Fruit fly (Drosophila melanogaster) whole organism, wandering third instar larva: ENCODE data around the gene AstA-R1.
A peak's percentile ranks its signal among the peaks of the same experiment; 100 is the strongest.

Source experiments
- Abd-B ChIP-seq: fragments of >200 bp; optimal IDR thresholded peaks from 2 replicates; lab custom pipeline; 2017; ENCODE audit warnings: missing biosample characterization, missing genetic modification characterization
- CG32264 ChIP-seq: fragments of 200-800 bp; sonication (Bioruptor generic); optimal IDR thresholded peaks from 2 replicates; lab custom pipeline; 2016; ENCODE audit warnings: missing biosample characterization, missing genetic modification characterization
- CG9705 ChIP-seq: fragments of 200-800 bp; sonication (Bioruptor generic); optimal IDR thresholded peaks from 2 replicates; lab custom pipeline; 2018; ENCODE audit warnings: missing biosample characterization, mild to moderate bottlenecking, missing genetic modification characterization
- CrebA ChIP-seq: fragments of 200-800 bp; sonication (Bioruptor generic); optimal IDR thresholded peaks from 2 replicates; lab custom pipeline; 2016; ENCODE audit warnings: missing biosample characterization, mild to moderate bottlenecking, missing genetic modification characterization, borderline replicate concordance
- Dfd ChIP-seq: fragments of >200 bp; optimal IDR thresholded peaks from 2 replicates; lab custom pipeline; 2017; ENCODE audit warnings: missing biosample characterization, missing genetic modification characterization
- Dif ChIP-seq: fragments of 200-275, 200-300 bp; sonication (Bioruptor generic); optimal IDR thresholded peaks from 2 replicates; lab custom pipeline; 2018; ENCODE audit warnings: missing biosample characterization, missing genetic modification characterization; ENCODE audit not compliant: partially characterized antibody
- GATAd ChIP-seq: sonication (Bioruptor generic); optimal IDR thresholded peaks from 2 replicates; lab custom pipeline; 2016; ENCODE audit warnings: missing biosample characterization, missing genetic modification characterization
- HLH106 ChIP-seq: fragments of 200-800 bp; optimal IDR thresholded peaks from 3 replicates; lab custom pipeline; 2019; ENCODE audit warnings: missing biosample characterization, mild to moderate bottlenecking, missing genetic modification characterization, moderate library complexity
- Hnf4 ChIP-seq: fragments of 200-800 bp; sonication (Bioruptor generic); optimal IDR thresholded peaks from 2 replicates; lab custom pipeline; 2016; ENCODE audit warnings: missing biosample characterization, mild to moderate bottlenecking, missing genetic modification characterization
- Hr78 ChIP-seq: fragments of >200 bp; optimal IDR thresholded peaks from 2 replicates; lab custom pipeline; 2017; ENCODE audit warnings: missing biosample characterization, missing genetic modification characterization
- Hr83 ChIP-seq: fragments of 200-300 bp; sonication (Bioruptor generic); optimal IDR thresholded peaks from 2 replicates; lab custom pipeline; 2016; ENCODE audit warnings: missing biosample characterization, mild to moderate bottlenecking, missing genetic modification characterization, moderate library complexity; ENCODE audit not compliant: poor library complexity, severe bottlenecking
- Jra ChIP-seq: sonication (Bioruptor generic); optimal IDR thresholded peaks from 2 replicates; lab custom pipeline; 2016; ENCODE audit warnings: missing biosample characterization, missing genetic modification characterization
- Mio ChIP-seq: sonication (Bioruptor generic); optimal IDR thresholded peaks from 2 replicates; lab custom pipeline; 2016; ENCODE audit warnings: missing biosample characterization, missing genetic modification characterization
- Myc ChIP-seq: fragments of >200 bp; optimal IDR thresholded peaks from 2 replicates; lab custom pipeline; 2017
- N ChIP-seq: fragments of >200 bp; optimal IDR thresholded peaks from 2 replicates; lab custom pipeline; 2018; ENCODE audit warnings: missing biosample characterization, missing external identifiers, missing genetic modification characterization
- OdsH ChIP-seq: fragments of 200-800 bp; sonication (Bioruptor generic); optimal IDR thresholded peaks from 2 replicates; lab custom pipeline; 2016; ENCODE audit warnings: missing biosample characterization, mild to moderate bottlenecking, missing genetic modification characterization
- Rel ChIP-seq, 2 experiments: fragments of 200-800 bp; sonication (Bioruptor generic) in 1 of 2; optimal IDR thresholded peaks; 2 replicates in 1 of 2; 3 replicates in 1 of 2; lab custom pipeline; 2016 to 2019; ENCODE audit warnings: mild to moderate bottlenecking in 2 of 2, missing biosample characterization in 2 of 2, missing genetic modification characterization in 2 of 2, moderate library complexity in 1 of 2
- Sp1 ChIP-seq: fragments of 200-800 bp; sonication (Bioruptor generic); optimal IDR thresholded peaks from 3 replicates; lab custom pipeline; 2019; ENCODE audit warnings: missing biosample characterization, mild to moderate bottlenecking, missing genetic modification characterization, moderate library complexity
- Vsx2 ChIP-seq: fragments of 200-300, 225-300 bp; sonication (Bioruptor generic); optimal IDR thresholded peaks from 2 replicates; lab custom pipeline; 2018; ENCODE audit warnings: missing biosample characterization, missing genetic modification characterization; ENCODE audit not compliant: partially characterized antibody
- br ChIP-seq: fragments of 200-800 bp; sonication (Bioruptor generic); optimal IDR thresholded peaks from 2 replicates; lab custom pipeline; 2016; ENCODE audit warnings: missing biosample characterization, missing genetic modification characterization
- brk ChIP-seq: fragments of 200-800 bp; sonication (Bioruptor generic); optimal IDR thresholded peaks from 2 replicates; lab custom pipeline; 2016; ENCODE audit warnings: missing biosample characterization, mild to moderate bottlenecking, missing genetic modification characterization
- dl ChIP-seq, 2 experiments: fragments of 175-275, 200-275 bp in 1 of 2; fragments of 200-275 bp in 1 of 2; sonication (Bioruptor generic); optimal IDR thresholded peaks; lab custom pipeline; 2018; ENCODE audit warnings: mild to moderate bottlenecking in 2 of 2, missing biosample characterization in 2 of 2, missing genetic modification characterization in 2 of 2, moderate library complexity in 2 of 2; ENCODE audit not compliant: partially characterized antibody in 2 of 2, insufficient read depth in 1 of 2
- dmrt93B ChIP-seq: fragments of 200-800 bp; sonication (Bioruptor generic); optimal IDR thresholded peaks from 2 replicates; lab custom pipeline; 2018; ENCODE audit warnings: missing biosample characterization, mild to moderate bottlenecking, missing genetic modification characterization
- dsf ChIP-seq: sonication (Bioruptor generic); optimal IDR thresholded peaks from 2 replicates; lab custom pipeline; 2016; ENCODE audit warnings: missing biosample characterization, missing genetic modification characterization, borderline replicate concordance
- ey ChIP-seq: fragments of 200-800 bp; sonication (Bioruptor generic); optimal IDR thresholded peaks from 2 replicates; lab custom pipeline; 2016; ENCODE audit warnings: missing biosample characterization, missing genetic modification characterization
- foxo ChIP-seq, 2 experiments: fragments of 200-800 bp; sonication (Bioruptor generic); optimal IDR thresholded peaks; 2 replicates in 1 of 2; 3 replicates in 1 of 2; lab custom pipeline; 2016 to 2017; ENCODE audit warnings: missing biosample characterization in 2 of 2, missing genetic modification characterization in 2 of 2
- fru ChIP-seq: fragments of 200-800 bp; sonication (Bioruptor generic); optimal IDR thresholded peaks from 3 replicates; lab custom pipeline; 2016; ENCODE audit warnings: missing biosample characterization, mild to moderate bottlenecking, missing genetic modification characterization
- h ChIP-seq: fragments of 200-800 bp; sonication (Bioruptor generic); optimal IDR thresholded peaks from 3 replicates; lab custom pipeline; 2016; ENCODE audit warnings: missing biosample characterization, mild to moderate bottlenecking, missing genetic modification characterization
- jim ChIP-seq: fragments of 175-275, 200-325 bp; sonication (Bioruptor generic); optimal IDR thresholded peaks from 2 replicates; lab custom pipeline; 2016; ENCODE audit warnings: missing biosample characterization, mild to moderate bottlenecking, missing genetic modification characterization
- lola ChIP-seq: fragments of >200 bp; optimal IDR thresholded peaks from 2 replicates; lab custom pipeline; 2017; ENCODE audit warnings: missing biosample characterization, missing genetic modification characterization
- pan ChIP-seq: fragments of >200 bp; optimal IDR thresholded peaks from 2 replicates; lab custom pipeline; 2017
- psq ChIP-seq: fragments of 200-800 bp; sonication (Bioruptor generic); optimal IDR thresholded peaks from 3 replicates; lab custom pipeline; 2017; ENCODE audit warnings: missing biosample characterization, mild to moderate bottlenecking, missing genetic modification characterization, moderate library complexity
- rgr ChIP-seq: fragments of 200-800 bp; sonication (Bioruptor generic); optimal IDR thresholded peaks from 3 replicates; lab custom pipeline; 2016; ENCODE audit warnings: missing biosample characterization, mild to moderate bottlenecking, missing genetic modification characterization
- sage ChIP-seq: fragments of 200-800 bp; sonication (Bioruptor generic); optimal IDR thresholded peaks from 2 replicates; lab custom pipeline; 2016; ENCODE audit warnings: missing biosample characterization, mild to moderate bottlenecking, missing genetic modification characterization
- sv ChIP-seq: fragments of 200-800 bp; sonication (Bioruptor generic); optimal IDR thresholded peaks from 3 replicates; lab custom pipeline; 2016; ENCODE audit warnings: missing biosample characterization, missing genetic modification characterization
- tai ChIP-seq: sonication (Bioruptor generic); optimal IDR thresholded peaks from 2 replicates; lab custom pipeline; 2016; ENCODE audit warnings: missing biosample characterization, missing genetic modification characterization
- usp ChIP-seq: fragments of >200 bp; optimal IDR thresholded peaks from 2 replicates; lab custom pipeline; 2017; ENCODE audit warnings: missing biosample characterization, missing genetic modification characterization
- woc ChIP-seq: sonication (Bioruptor generic); optimal IDR thresholded peaks from 2 replicates; lab custom pipeline; 2016; ENCODE audit warnings: missing biosample characterization, mild to moderate bottlenecking, missing genetic modification characterization

The AstA-R1 gene

dm6 chrX:3686469-3687410 lies 112.4 kb downstream of the AstA-R1 start:
- TF ChIP-seq Hr83 (GFP tag; lab: Kevin White, UChicago) (no peak), CrebA (peak; percentile 37), Mio (GFP tag; lab: Kevin White, UChicago) (no peak), psq (GFP tag; lab: Kevin White, UChicago) (peak; percentile 90), dl (GFP tag; optimal IDR thresholded peaks at IDR 0.05; lab: Kevin White, UChicago; ENCODE audit: insufficient read depth in 1 of 2, partially characterized antibody in 2 of 2) (no peak), woc (GFP tag; lab: Kevin White, UChicago) (peak; percentile 94), rgr (GFP tag; lab: Kevin White, UChicago) (peak; percentile 84), brk (GFP tag; lab: Kevin White, UChicago) (no peak), Sp1 (peak; percentile 86), h (GFP tag; lab: Kevin White, UChicago) (peak; percentile 83), Abd-B (no peak), br (GFP tag; lab: Kevin White, UChicago) (peak; percentile 90), GATAd (GFP tag; lab: Kevin White, UChicago) (no peak), CG32264 (GFP tag; lab: Kevin White, UChicago) (peak; percentile 56), foxo (GFP tag; optimal IDR thresholded peaks at IDR 0.05; lab: Kevin White, UChicago) (peak; percentile 28 to 88), pan (lab: Kevin White, UChicago) (no peak), CG9705 (peak; percentile 76), HLH106 (tag; lab: Kevin White, UChicago) (peak; percentile 88), N (no peak), Dfd (GFP tag; lab: Kevin White, UChicago) (no peak), Vsx2 (no peak), lola (GFP tag; lab: Kevin White, UChicago) (no peak), Hnf4 (GFP tag; lab: Kevin White, UChicago) (peak; percentile 78), dsf (GFP tag; lab: Kevin White, UChicago) (no peak), Jra (GFP tag; lab: Kevin White, UChicago) (peak; percentile 32), Myc (lab: Kevin White, UChicago) (no peak), Dif (GFP tag; lab: Kevin White, UChicago) (peak; percentile 20), tai (GFP tag; lab: Kevin White, UChicago) (peak; percentile 54), sv (GFP tag; lab: Kevin White, UChicago) (peak; percentile 21), sage (GFP tag; lab: Kevin White, UChicago) (no peak), jim (GFP tag; lab: Kevin White, UChicago) (no peak), dmrt93B (GFP tag; lab: Kevin White, UChicago) (peak; percentile 77), fru (GFP tag; lab: Kevin White, UChicago) (peak; percentile 95), OdsH (GFP tag; lab: Kevin White, UChicago) (peak; percentile 87), Hr78 (GFP tag; lab: Kevin White, UChicago) (no peak), ey (peak; percentile 91), usp (GFP tag; lab: Kevin White, UChicago) (no peak), Rel (GFP tag; optimal IDR thresholded peaks at IDR 0.05; lab: Kevin White, UChicago) (no peak), Rel (tag; optimal IDR thresholded peaks at IDR 0.05; lab: Kevin White, UChicago) (peak; percentile 64)

dm6 chrX:3687837-3688375 lies 113.6 kb downstream of the AstA-R1 start:
- peak; percentile 68 for TF ChIP-seq woc (GFP tag; lab: Kevin White, UChicago)
- peak in 1 of 2 experiments; percentile 67 for TF ChIP-seq foxo (GFP tag; optimal IDR thresholded peaks at IDR 0.05; lab: Kevin White, UChicago)
- peak; percentile 64 for TF ChIP-seq fru (GFP tag; lab: Kevin White, UChicago)
- TF ChIP-seq Hr78 (GFP tag; lab: Kevin White, UChicago), result no peak
- TF ChIP-seq h (GFP tag; lab: Kevin White, UChicago), result peak; percentile 62
- no peak for TF ChIP-seq usp (GFP tag; lab: Kevin White, UChicago)
- TF ChIP-seq HLH106 (tag; lab: Kevin White, UChicago), result peak; percentile 44
- TF ChIP-seq psq (GFP tag; lab: Kevin White, UChicago), result peak; percentile 40
- TF ChIP-seq OdsH (GFP tag; lab: Kevin White, UChicago), result peak; percentile 57
- TF ChIP-seq sv (GFP tag; lab: Kevin White, UChicago), result peak; percentile 24
- no peak for TF ChIP-seq Rel (GFP tag; optimal IDR thresholded peaks at IDR 0.05; lab: Kevin White, UChicago)
- no peak for TF ChIP-seq Rel (tag; optimal IDR thresholded peaks at IDR 0.05; lab: Kevin White, UChicago)
- TF ChIP-seq Abd-B, result no peak
- no peak for TF ChIP-seq Jra (GFP tag; lab: Kevin White, UChicago)
- no peak for TF ChIP-seq dsf (GFP tag; lab: Kevin White, UChicago)
- TF ChIP-seq Hnf4 (GFP tag; lab: Kevin White, UChicago), result peak; percentile 14
- peak; percentile 38 for TF ChIP-seq Sp1
- TF ChIP-seq ey, result peak; percentile 81
- peak; percentile 2 for TF ChIP-seq dmrt93B (GFP tag; lab: Kevin White, UChicago)
- TF ChIP-seq br (GFP tag; lab: Kevin White, UChicago), result peak; percentile 71
- peak; percentile 82 for TF ChIP-seq Dif (GFP tag; lab: Kevin White, UChicago)
- TF ChIP-seq rgr (GFP tag; lab: Kevin White, UChicago), result peak; percentile 66
- TF ChIP-seq dl (GFP tag; optimal IDR thresholded peaks at IDR 0.05; lab: Kevin White, UChicago; ENCODE audit: insufficient read depth in 1 of 2, partially characterized antibody in 2 of 2), result peak; percentile 47 to 60
